Worm (Caenorhabditis elegans) whole organism, L3 larva: ENCODE data around the gene F41E6.12.
A peak's percentile ranks its signal among the peaks of the same experiment; 100 is the strongest.

Experiments used
- aly-2 ChIP-seq: fragments of 150-350 bp; optimal IDR thresholded peaks from 2 replicates; lab custom pipeline; 2014; ENCODE audit warnings: missing biosample characterization, missing genetic modification characterization
- ama-1 ChIP-seq: fragments of 150-350 bp; optimal IDR thresholded peaks from 2 replicates; lab custom pipeline; 2018
- ceh-16 ChIP-seq: sonication (generic microtip); optimal IDR thresholded peaks from 2 replicates; lab custom pipeline; 2017; ENCODE audit warnings: missing biosample characterization, missing genetic modification characterization
- ceh-82 ChIP-seq: fragments of 150-350 bp; optimal IDR thresholded peaks from 2 replicates; lab custom pipeline; 2014; ENCODE audit warnings: missing biosample characterization, missing genetic modification characterization
- ceh-9 ChIP-seq: sonication (generic microtip); optimal IDR thresholded peaks from 2 replicates; lab custom pipeline; 2018; ENCODE audit warnings: missing biosample characterization, missing genetic modification characterization
- egl-5 ChIP-seq: fragments of 150-350 bp; optimal IDR thresholded peaks from 2 replicates; lab custom pipeline; 2017; ENCODE audit warnings: missing biosample characterization, missing genetic modification reagents, missing genetic modification characterization, inconsistent platforms
- elt-1 ChIP-seq: fragments of 150-350 bp; optimal IDR thresholded peaks from 2 replicates; lab custom pipeline; 2014; ENCODE audit warnings: missing biosample characterization, missing genetic modification characterization
- elt-2 ChIP-seq: sonication (generic microtip); optimal IDR thresholded peaks from 2 replicates; lab custom pipeline; 2016; ENCODE audit warnings: missing genetic modification reagents, mild to moderate bottlenecking, missing genetic modification characterization, missing compliant biosample characterization
- elt-3 ChIP-seq, 3 experiments: fragments of 150-350 bp in 1 of 3; sonication (generic microtip) in 2 of 3; optimal IDR thresholded peaks; 2 replicates in 2 of 3; 4 replicates in 1 of 3; lab custom pipeline; 2014 to 2017; ENCODE audit warnings: missing biosample characterization in 3 of 3, missing genetic modification characterization in 3 of 3
- fkh-10 ChIP-seq: sonication (generic microtip); optimal IDR thresholded peaks from 2 replicates; lab custom pipeline; 2017; ENCODE audit warnings: missing biosample characterization, missing genetic modification reagents, missing genetic modification characterization
- fos-1 ChIP-seq: fragments of 150-350 bp; optimal IDR thresholded peaks from 2 replicates; lab custom pipeline; 2014; ENCODE audit warnings: missing biosample characterization, missing genetic modification characterization
- jun-1 ChIP-seq: fragments of 150-350 bp; optimal IDR thresholded peaks from 2 replicates; lab custom pipeline; 2014; ENCODE audit warnings: missing biosample characterization, missing genetic modification reagents, missing genetic modification characterization
- lin-39 ChIP-seq: fragments of 150-350 bp; optimal IDR thresholded peaks from 2 replicates; lab custom pipeline; 2018; ENCODE audit warnings: missing biosample characterization, missing genetic modification reagents, missing genetic modification characterization
- mml-1 ChIP-seq: fragments of 150-350 bp; sonication (generic microtip); optimal IDR thresholded peaks from 3 replicates; lab custom pipeline; 2014; ENCODE audit warnings: missing biosample characterization, missing genetic modification characterization
- nfya-1 ChIP-seq: sonication (generic microtip); optimal IDR thresholded peaks from 2 replicates; lab custom pipeline; 2017; ENCODE audit warnings: missing genetic modification characterization, mild to moderate bottlenecking, missing compliant biosample characterization, antibody characterized with exemption, moderate library complexity; ENCODE audit not compliant: insufficient read depth
- nhr-12 ChIP-seq: fragments of 150-350 bp; optimal IDR thresholded peaks from 2 replicates; lab custom pipeline; 2014; ENCODE audit warnings: missing biosample characterization, missing genetic modification characterization
- nhr-23 ChIP-seq: fragments of 150-350 bp; optimal IDR thresholded peaks from 2 replicates; lab custom pipeline; 2014; ENCODE audit warnings: missing biosample characterization, missing genetic modification reagents, missing genetic modification characterization
- nhr-237 ChIP-seq: fragments of 150-350 bp; optimal IDR thresholded peaks from 2 replicates; lab custom pipeline; 2014; ENCODE audit warnings: missing biosample characterization, missing genetic modification characterization
- nhr-25 ChIP-seq: sonication (generic microtip); optimal IDR thresholded peaks from 2 replicates; lab custom pipeline; 2017; ENCODE audit warnings: missing biosample characterization, missing genetic modification characterization
- nhr-28 ChIP-seq: fragments of 150-350 bp; optimal IDR thresholded peaks from 2 replicates; lab custom pipeline; 2014; ENCODE audit warnings: missing biosample characterization, missing genetic modification characterization
- nhr-43 ChIP-seq: sonication (generic microtip); optimal IDR thresholded peaks from 2 replicates; lab custom pipeline; 2016; ENCODE audit warnings: mild to moderate bottlenecking, missing genetic modification characterization, missing compliant biosample characterization; ENCODE audit not compliant: poor library complexity, severe bottlenecking
- nhr-67 ChIP-seq: fragments of 150-350 bp; optimal IDR thresholded peaks from 2 replicates; lab custom pipeline; 2014; ENCODE audit warnings: missing biosample characterization, missing genetic modification characterization
- pha-4 ChIP-seq: fragments of 150-350 bp; optimal IDR thresholded peaks from 2 replicates; lab custom pipeline; 2014; ENCODE audit warnings: missing biosample characterization, missing genetic modification reagents, missing genetic modification characterization
- pqm-1 ChIP-seq: fragments of 150-350 bp; optimal IDR thresholded peaks from 2 replicates; lab custom pipeline; 2017; ENCODE audit warnings: missing biosample characterization, missing genetic modification characterization, inconsistent platforms
- snpc-4 ChIP-seq: fragments of 150-350 bp; optimal IDR thresholded peaks from 2 replicates; lab custom pipeline; 2014; ENCODE audit warnings: missing biosample characterization, missing genetic modification characterization
- tbx-2 ChIP-seq: sonication (generic microtip); optimal IDR thresholded peaks from 2 replicates; lab custom pipeline; 2016; ENCODE audit warnings: mild to moderate bottlenecking, missing genetic modification characterization, missing compliant biosample characterization
- unc-39 ChIP-seq: sonication (generic microtip); optimal IDR thresholded peaks from 4 replicates; lab custom pipeline; 2017; ENCODE audit warnings: missing biosample characterization, missing genetic modification characterization
- unc-62 ChIP-seq: fragments of 150-350 bp; sonication (generic microtip); optimal IDR thresholded peaks from 4 replicates; lab custom pipeline; 2014; ENCODE audit warnings: missing biosample characterization, missing genetic modification reagents, missing genetic modification characterization
- zag-1 ChIP-seq: fragments of 150-350 bp; optimal IDR thresholded peaks from 2 replicates; lab custom pipeline; 2014; ENCODE audit warnings: missing biosample characterization, missing genetic modification characterization
- ztf-4 ChIP-seq: fragments of 150-350 bp; optimal IDR thresholded peaks from 2 replicates; lab custom pipeline; 2014; ENCODE audit warnings: missing biosample characterization, missing genetic modification characterization

Gene F41E6.12

DNA sequence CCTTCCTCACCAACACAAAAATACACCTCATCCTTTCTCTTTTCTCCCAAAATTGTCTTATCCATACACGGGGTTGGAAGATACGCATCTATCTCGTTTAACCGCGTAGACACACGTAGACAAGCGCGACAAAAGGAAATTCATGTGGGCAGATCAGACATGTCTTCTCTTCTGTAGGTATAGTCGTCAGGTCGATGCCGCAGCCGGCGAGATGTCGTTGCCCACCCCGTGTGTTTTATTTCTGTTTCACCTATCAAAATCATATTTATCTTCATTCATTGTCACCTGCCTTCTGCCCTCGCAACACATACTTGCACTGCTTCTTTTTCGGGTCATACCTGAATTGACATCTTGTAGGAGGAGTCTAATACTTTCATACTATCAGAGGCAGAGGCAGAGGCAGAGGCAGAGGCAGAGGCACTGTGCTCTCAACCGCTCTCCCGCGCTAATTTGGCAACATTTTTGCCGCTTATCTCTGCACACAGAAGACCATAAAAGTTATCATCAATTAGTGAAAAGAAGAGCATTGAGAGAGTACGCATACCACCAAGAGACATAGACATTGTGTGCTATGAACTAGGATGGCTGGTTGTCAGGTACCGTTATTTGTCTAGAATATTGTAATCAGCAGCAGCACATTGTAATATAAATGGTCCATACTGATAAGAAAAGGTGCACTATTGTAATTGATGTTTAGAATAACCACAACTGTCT lies 32.5 kb upstream of the F41E6.12 start:
- TF ChIP-seq aly-2 (tag; lab: Kevin White, UChicago) (no peak), mml-1 (peak; percentile 7), nhr-25 (tag; lab: Kevin White, UChicago) (peak; percentile 72), nhr-43 (tag; lab: Kevin White, UChicago) (peak; percentile 55), nhr-12 (tag; lab: Kevin White, UChicago) (no peak), pha-4 (tag; lab: Kevin White, UChicago) (peak; percentile 63), nhr-237 (tag; lab: Kevin White, UChicago) (no peak), lin-39 (tag; lab: Kevin White, UChicago) (no peak), ztf-4 (no peak), nhr-67 (tag; lab: Kevin White, UChicago) (no peak), fos-1 (tag; lab: Kevin White, UChicago) (no peak), nhr-23 (tag; lab: Kevin White, UChicago) (peak; percentile 23), ceh-82 (tag; lab: Kevin White, UChicago) (no peak), elt-2 (tag; lab: Kevin White, UChicago) (peak; percentile 99), fkh-10 (GFP tag; lab: Kevin White, UChicago) (no peak), tbx-2 (tag; lab: Kevin White, UChicago) (no peak), jun-1 (tag; lab: Kevin White, UChicago) (peak; percentile 55), pqm-1 (tag; lab: Kevin White, UChicago) (peak; percentile 95)

DNA sequence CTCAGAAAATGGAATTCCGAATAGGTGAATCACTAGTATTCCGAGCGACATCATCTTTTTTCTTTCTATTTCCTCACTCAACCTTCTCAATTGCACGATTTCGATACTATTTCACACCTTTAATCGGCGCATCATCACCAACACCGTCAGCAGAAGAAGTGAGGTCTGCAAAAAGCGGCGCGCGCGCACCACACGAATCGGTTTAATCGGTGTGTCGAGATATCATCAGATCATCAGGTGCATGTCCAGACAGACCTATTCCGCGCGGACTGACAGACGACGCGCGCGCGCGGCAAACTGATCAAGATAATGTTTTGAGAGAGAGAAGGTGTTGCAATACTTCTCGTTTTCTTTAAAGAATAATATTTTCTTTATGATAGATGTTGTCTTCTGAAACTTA lies 31.5 kb upstream of the F41E6.12 start:
- TF ChIP-seq zag-1 = no peak
- TF ChIP-seq nhr-25 (tag; lab: Kevin White, UChicago) = peak; percentile 52
- peak; percentile 40 for TF ChIP-seq nhr-23 (tag; lab: Kevin White, UChicago)
- no peak for TF ChIP-seq ceh-16 (tag; lab: Kevin White, UChicago)
- no peak for TF ChIP-seq pha-4 (tag; lab: Kevin White, UChicago)
- TF ChIP-seq ama-1 (lab: Kevin White, UChicago) = no peak
- no peak for TF ChIP-seq elt-3 (tag; optimal IDR thresholded peaks at IDR 0.05; lab: Kevin White, UChicago)
- TF ChIP-seq jun-1 (tag; lab: Kevin White, UChicago) = no peak
- TF ChIP-seq ztf-4 = no peak
- TF ChIP-seq elt-1 = peak; percentile 61
- peak; percentile 60 for TF ChIP-seq nhr-43 (tag; lab: Kevin White, UChicago)

DNA sequence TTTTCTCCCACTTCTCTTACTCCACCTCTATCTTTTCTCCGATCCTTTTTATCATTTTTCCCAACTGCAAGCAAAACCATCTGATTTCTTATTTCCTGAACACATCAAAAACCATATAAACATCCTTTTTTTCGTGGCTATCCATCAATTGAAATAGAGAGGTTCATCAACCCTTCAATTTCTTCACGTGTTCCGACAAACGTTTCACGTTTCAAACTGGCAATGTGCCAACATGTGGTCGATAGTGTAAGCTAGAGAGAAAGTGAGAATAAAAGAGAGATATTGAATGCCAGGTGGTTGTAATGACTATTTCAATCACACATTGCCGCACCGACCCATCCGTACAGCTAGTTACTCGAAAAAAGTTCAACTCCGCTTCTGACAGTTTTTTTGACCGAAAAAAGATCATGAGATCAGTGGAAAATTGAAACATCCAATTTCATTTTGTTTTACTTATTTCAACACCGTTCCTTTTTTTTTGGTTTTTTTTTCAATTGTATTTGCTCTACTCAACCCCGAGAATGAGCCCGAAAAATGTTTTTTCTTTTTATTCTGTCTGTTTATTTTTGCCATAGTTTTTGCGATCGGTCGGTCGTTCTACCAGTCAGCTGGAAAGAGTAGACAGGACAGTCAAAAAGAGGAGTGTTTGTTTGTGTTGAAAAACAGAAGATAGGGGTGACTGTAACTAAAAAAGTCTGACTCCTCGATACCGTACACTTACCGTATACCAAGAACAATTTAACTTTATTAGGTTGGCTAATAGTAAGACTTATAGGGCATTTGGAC lies 29.8 kb upstream of the F41E6.12 start:
- TF ChIP-seq nhr-43 (tag; lab: Kevin White, UChicago) = peak; percentile 48
- TF ChIP-seq egl-5 (tag; lab: Kevin White, UChicago) = peak; percentile 51
- peak; percentile 25 for TF ChIP-seq nhr-23 (tag; lab: Kevin White, UChicago)
- peak; percentile 73 for TF ChIP-seq pha-4 (tag; lab: Kevin White, UChicago)
- no peak for TF ChIP-seq tbx-2 (tag; lab: Kevin White, UChicago)
- no peak for TF ChIP-seq unc-39 (tag; lab: Kevin White, UChicago)
- peak; percentile 6 for TF ChIP-seq nfya-1
- TF ChIP-seq jun-1 (tag; lab: Kevin White, UChicago) = no peak
- TF ChIP-seq unc-62 (GFP tag; lab: Kevin White, UChicago) = peak; percentile 24
- peak; percentile 45 for TF ChIP-seq lin-39 (tag; lab: Kevin White, UChicago)

DNA sequence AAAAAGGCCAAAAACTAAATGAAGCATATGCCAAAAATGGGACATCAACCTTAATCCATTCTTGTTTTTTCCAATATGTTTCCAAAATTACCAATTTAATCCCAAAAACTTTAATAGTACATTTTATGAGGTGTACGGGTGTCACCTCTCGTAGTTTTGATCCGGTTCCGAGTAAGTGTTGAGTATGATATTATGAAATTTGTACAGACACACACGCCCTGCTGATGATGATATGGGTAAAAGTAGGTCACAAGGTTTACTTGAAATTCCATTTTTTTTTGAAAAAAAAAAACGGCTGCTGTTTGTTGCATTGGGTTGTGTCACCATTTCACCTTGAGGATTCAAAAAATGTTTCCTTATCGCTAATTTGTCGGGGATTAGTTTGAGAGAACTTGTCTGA lies 29.0 kb upstream of the F41E6.12 start:
- TF ChIP-seq ceh-9 (no peak), mml-1 (no peak), nhr-25 (tag; lab: Kevin White, UChicago) (peak; percentile 6), nhr-28 (tag; lab: Kevin White, UChicago) (no peak), snpc-4 (tag; lab: Kevin White, UChicago) (no peak), nhr-23 (tag; lab: Kevin White, UChicago) (peak; percentile 10), elt-3 (tag; optimal IDR thresholded peaks at IDR 0.05; lab: Kevin White, UChicago) (peak in 1 of 3 experiments; percentile 46), aly-2 (tag; lab: Kevin White, UChicago) (no peak)
